Worm (Caenorhabditis elegans) whole organism, late embryonic: ENCODE data around the gene sri-6.

Experiments
- F13H6.1 ChIP-seq: sonication (generic microtip); optimal IDR thresholded peaks from 2 replicates; lab custom pipeline; 2016; ENCODE audit warnings: missing genetic modification characterization, missing compliant biosample characterization
- ama-1 ChIP-seq: fragments of 150-350 bp; optimal IDR thresholded peaks from 2 replicates; lab custom pipeline; 2014
- ceh-24 ChIP-seq: sonication (generic microtip); optimal IDR thresholded peaks from 2 replicates; lab custom pipeline; 2016; ENCODE audit warnings: mild to moderate bottlenecking, missing genetic modification characterization, missing compliant biosample characterization
- dve-1 ChIP-seq: sonication (generic microtip); optimal IDR thresholded peaks from 2 replicates; lab custom pipeline; 2017; ENCODE audit warnings: antibody characterized with exemption, mild to moderate bottlenecking, missing genetic modification characterization, missing compliant biosample characterization
- elt-4 ChIP-seq: sonication (generic microtip); optimal IDR thresholded peaks from 2 replicates; lab custom pipeline; 2016; ENCODE audit warnings: missing genetic modification characterization, missing compliant biosample characterization
- fax-1 ChIP-seq: sonication (generic microtip); optimal IDR thresholded peaks from 2 replicates; lab custom pipeline; 2016; ENCODE audit warnings: missing genotype, missing genetic modification characterization, missing compliant biosample characterization
- fkh-10 ChIP-seq: fragments of 150-350 bp; optimal IDR thresholded peaks from 2 replicates; lab custom pipeline; 2014; ENCODE audit warnings: missing biosample characterization, missing genetic modification reagents, missing genetic modification characterization
- hlh-13 ChIP-seq: fragments of 200-800 bp; sonication (Bioruptor generic); optimal IDR thresholded peaks from 2 replicates; lab custom pipeline; 2018; ENCODE audit warnings: mild to moderate bottlenecking, missing genetic modification characterization, missing compliant biosample characterization
- lin-11 ChIP-seq: fragments of 200-800 bp; sonication (Bioruptor generic); optimal IDR thresholded peaks from 2 replicates; lab custom pipeline; 2018; ENCODE audit warnings: mild to moderate bottlenecking, missing genetic modification characterization, missing compliant biosample characterization
- pha-4 ChIP-seq: fragments of 150-350 bp; optimal IDR thresholded peaks from 2 replicates; lab custom pipeline; 2018; ENCODE audit warnings: missing biosample characterization, missing genetic modification reagents, missing genetic modification characterization
- pqm-1 ChIP-seq: sonication (generic microtip); optimal IDR thresholded peaks from 2 replicates; lab custom pipeline; 2016; ENCODE audit warnings: missing genetic modification characterization, missing compliant biosample characterization
- sox-4 ChIP-seq: sonication (generic microtip); optimal IDR thresholded peaks from 2 replicates; lab custom pipeline; 2017; ENCODE audit warnings: mild to moderate bottlenecking, missing genetic modification characterization, inconsistent platforms, missing compliant biosample characterization
- tbx-2 ChIP-seq: sonication (generic microtip); optimal IDR thresholded peaks from 2 replicates; lab custom pipeline; 2016; ENCODE audit warnings: missing genetic modification characterization, missing compliant biosample characterization
- unc-86 ChIP-seq: sonication (generic microtip); optimal IDR thresholded peaks from 2 replicates; lab custom pipeline; 2016; ENCODE audit warnings: missing genetic modification characterization, missing compliant biosample characterization

DNA sequence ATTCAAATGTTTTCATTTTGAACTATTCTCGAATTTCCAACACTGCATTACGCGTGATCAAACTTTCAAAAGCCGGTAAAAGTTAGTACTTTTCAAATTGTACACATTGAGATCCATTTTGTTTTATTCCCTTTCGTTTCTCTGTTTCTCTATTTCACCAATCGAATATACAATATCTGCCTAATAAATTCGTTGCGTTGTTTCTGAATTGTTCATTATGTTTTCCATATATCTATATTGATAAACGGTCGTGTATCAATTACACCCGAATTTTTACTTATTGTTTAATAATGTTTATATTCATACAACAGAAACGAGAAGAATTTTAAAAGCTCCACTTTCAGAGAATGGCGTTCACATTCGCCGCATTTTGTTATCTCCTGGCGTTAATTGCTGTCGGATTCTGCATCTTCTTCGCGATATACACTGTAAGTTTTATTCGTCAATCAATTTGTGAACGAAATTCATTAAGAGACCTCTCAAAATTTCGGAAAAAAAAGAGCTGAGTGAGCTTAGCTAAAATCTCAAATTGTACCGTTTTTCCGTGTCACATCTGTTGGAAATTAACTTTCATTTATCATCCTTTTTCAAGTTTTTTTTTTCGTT is 5.4 kb upstream of the sri-6 start, which contains the start of gene cni-1:
- no peak for TF ChIP-seq lin-11
- TF ChIP-seq fax-1 (tag; lab: Kevin White, UChicago): no peak
- no peak for TF ChIP-seq tbx-2 (tag; lab: Kevin White, UChicago)
- no peak for TF ChIP-seq F13H6.1 (tag; lab: Kevin White, UChicago)
- no peak for TF ChIP-seq unc-86 (tag; lab: Kevin White, UChicago)
- TF ChIP-seq ama-1 (lab: Kevin White, UChicago): no peak
- TF ChIP-seq pqm-1 (tag; lab: Kevin White, UChicago): no peak
- TF ChIP-seq dve-1 (tag; lab: Kevin White, UChicago): no peak
- no peak for TF ChIP-seq pha-4 (tag; lab: Kevin White, UChicago)
- TF ChIP-seq fkh-10 (GFP tag; lab: Kevin White, UChicago): no peak
- no peak for TF ChIP-seq ceh-24 (tag; lab: Kevin White, UChicago)
- TF ChIP-seq sox-4 (tag; lab: Kevin White, UChicago): no peak
- no peak for TF ChIP-seq elt-4 (tag; lab: Kevin White, UChicago)
- no peak for TF ChIP-seq hlh-13 (GFP tag; lab: Kevin White, UChicago)
